Fruit fly (Drosophila melanogaster) whole organism, wandering third instar larva: ENCODE measurements around the gene Acsx1L.

ENCODE experiments used
- Dfd ChIP-seq: fragments of >200 bp; optimal IDR thresholded peaks from 2 replicates; lab custom pipeline; 2017; ENCODE audit warnings: missing biosample characterization, missing genetic modification characterization
- Mio ChIP-seq: sonication (Bioruptor generic); optimal IDR thresholded peaks from 2 replicates; lab custom pipeline; 2016; ENCODE audit warnings: missing biosample characterization, missing genetic modification characterization
- Rel ChIP-seq, 2 experiments: fragments of 200-800 bp; sonication (Bioruptor generic) in 1 of 2; optimal IDR thresholded peaks; 2 replicates in 1 of 2; 3 replicates in 1 of 2; lab custom pipeline; 2016 to 2019; ENCODE audit warnings: mild to moderate bottlenecking in 2 of 2, missing biosample characterization in 2 of 2, missing genetic modification characterization in 2 of 2, moderate library complexity in 1 of 2
- br ChIP-seq: fragments of 200-800 bp; sonication (Bioruptor generic); optimal IDR thresholded peaks from 2 replicates; lab custom pipeline; 2016; ENCODE audit warnings: missing biosample characterization, missing genetic modification characterization
- fru ChIP-seq: fragments of 200-800 bp; sonication (Bioruptor generic); optimal IDR thresholded peaks from 3 replicates; lab custom pipeline; 2016; ENCODE audit warnings: missing biosample characterization, mild to moderate bottlenecking, missing genetic modification characterization
- h ChIP-seq: fragments of 200-800 bp; sonication (Bioruptor generic); optimal IDR thresholded peaks from 3 replicates; lab custom pipeline; 2016; ENCODE audit warnings: missing biosample characterization, mild to moderate bottlenecking, missing genetic modification characterization
- psq ChIP-seq: fragments of 200-800 bp; sonication (Bioruptor generic); optimal IDR thresholded peaks from 3 replicates; lab custom pipeline; 2017; ENCODE audit warnings: missing biosample characterization, mild to moderate bottlenecking, missing genetic modification characterization, moderate library complexity
- sage ChIP-seq: fragments of 200-800 bp; sonication (Bioruptor generic); optimal IDR thresholded peaks from 2 replicates; lab custom pipeline; 2016; ENCODE audit warnings: missing biosample characterization, mild to moderate bottlenecking, missing genetic modification characterization

DNA sequence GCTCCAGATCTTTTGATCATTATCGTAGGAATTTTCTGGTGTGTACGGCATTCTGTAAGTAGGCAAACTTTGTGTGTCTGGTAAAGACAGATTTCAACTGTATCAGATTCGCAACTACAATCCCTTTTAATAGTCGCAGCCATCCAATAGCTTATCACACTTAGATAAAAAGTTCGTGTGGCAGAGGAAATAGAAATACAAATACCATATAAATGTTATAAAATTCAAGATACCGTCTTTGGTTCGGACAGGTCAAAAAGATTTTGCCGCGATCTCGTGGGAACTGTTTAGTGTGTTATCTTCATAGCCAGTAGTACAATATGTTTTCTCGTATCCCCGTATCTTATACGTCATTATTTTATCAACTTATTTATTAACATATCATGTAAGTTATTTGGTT is 4.2 kb upstream of the Acsx1L start, which contains the start of gene Acsx1R:
- TF ChIP-seq br (GFP tag; lab: Kevin White, UChicago) (no peak), fru (GFP tag; lab: Kevin White, UChicago) (no peak), Dfd (GFP tag; lab: Kevin White, UChicago) (no peak), h (GFP tag; lab: Kevin White, UChicago) (no peak), Mio (GFP tag; lab: Kevin White, UChicago) (no peak), psq (no peak), sage (GFP tag; lab: Kevin White, UChicago) (no peak), Rel (GFP tag; optimal IDR thresholded peaks at IDR 0.05; lab: Kevin White, UChicago) (no peak), Rel (tag; optimal IDR thresholded peaks at IDR 0.05; lab: Kevin White, UChicago) (no peak)
